Worm (Caenorhabditis elegans) whole organism, early embryonic: ENCODE results near the gene lin-29.

Source experiments
- B0310.2 ChIP-seq: sonication (generic microtip); optimal IDR thresholded peaks from 2 replicates; lab custom pipeline; 2016; ENCODE audit warnings: mild to moderate bottlenecking, missing genetic modification characterization, missing compliant biosample characterization
- F13C5.2 ChIP-seq: sonication (generic microtip); optimal IDR thresholded peaks from 2 replicates; lab custom pipeline; 2017; ENCODE audit warnings: mild to moderate bottlenecking, missing genetic modification characterization, inconsistent platforms, missing compliant biosample characterization
- aly-1 ChIP-seq: sonication (generic microtip); optimal IDR thresholded peaks from 2 replicates; lab custom pipeline; 2016; ENCODE audit warnings: missing genetic modification characterization, missing compliant biosample characterization
- ama-1 ChIP-seq: fragments of 150-350 bp; optimal IDR thresholded peaks from 2 replicates; lab custom pipeline; 2014
- ceh-13 ChIP-seq: fragments of 200-800 bp; sonication (Bioruptor generic); optimal IDR thresholded peaks from 2 replicates; lab custom pipeline; 2018; ENCODE audit warnings: mild to moderate bottlenecking, missing genetic modification characterization, missing compliant biosample characterization
- ceh-36 ChIP-seq: sonication (generic microtip); optimal IDR thresholded peaks from 2 replicates; lab custom pipeline; 2016; ENCODE audit warnings: missing genetic modification characterization, inconsistent platforms, missing compliant biosample characterization
- ets-7 ChIP-seq: sonication (generic microtip); optimal IDR thresholded peaks from 2 replicates; lab custom pipeline; 2016; ENCODE audit warnings: missing genotype, missing genetic modification characterization, missing compliant biosample characterization
- flt-1 ChIP-seq: fragments of 200-800 bp; sonication (Bioruptor generic); IDR thresholded peaks from 2 replicates; pipeline ENCODE4 v1.3.6; 2022; ENCODE audit warnings: missing genetic modification characterization, missing compliant biosample characterization
- hmbx-1 ChIP-seq: sonication (generic microtip); optimal IDR thresholded peaks from 2 replicates; lab custom pipeline; 2016; ENCODE audit warnings: mild to moderate bottlenecking, missing genetic modification characterization, missing compliant biosample characterization
- hmg-4 ChIP-seq: fragments of 200-800 bp; sonication (Bioruptor generic); optimal IDR thresholded peaks from 2 replicates; lab custom pipeline; 2018; ENCODE audit warnings: mild to moderate bottlenecking, missing genetic modification characterization, missing compliant biosample characterization
- hnd-1 ChIP-seq: sonication (generic microtip); optimal IDR thresholded peaks from 2 replicates; lab custom pipeline; 2016; ENCODE audit warnings: missing genetic modification characterization, missing compliant biosample characterization
- pes-1 ChIP-seq: fragments of 200-800 bp; sonication (Bioruptor generic); IDR thresholded peaks from 2 replicates; pipeline ENCODE4 v1.3.6; 2022; ENCODE audit warnings: missing genetic modification reagents, missing genetic modification characterization, missing compliant biosample characterization
- scrt-1 ChIP-seq: fragments of 200-800 bp; sonication (Bioruptor generic); IDR thresholded peaks from 2 replicates; pipeline ENCODE4 v1.3.6; 2022; ENCODE audit warnings: missing genetic modification characterization, missing compliant biosample characterization
- sea-1 ChIP-seq: fragments of 200-800 bp; sonication (Bioruptor generic); conservative IDR thresholded peaks from 2 replicates; pipeline ENCODE4 v1.3.6; 2022; ENCODE audit warnings: missing genetic modification characterization, missing compliant biosample characterization
- tbx-11 ChIP-seq: fragments of 200-800 bp; sonication (Bioruptor generic); IDR thresholded peaks from 2 replicates; pipeline ENCODE4 v1.3.6; 2022; ENCODE audit warnings: missing genetic modification characterization, missing compliant biosample characterization
- tbx-37 ChIP-seq: fragments of 200-800 bp; sonication (Bioruptor generic); conservative IDR thresholded peaks from 2 replicates; pipeline ENCODE4 v1.3.6; 2022; ENCODE audit warnings: missing genetic modification reagents, missing genetic modification characterization, missing compliant biosample characterization
- tra-4 ChIP-seq: sonication (generic microtip); optimal IDR thresholded peaks from 2 replicates; lab custom pipeline; 2017; ENCODE audit warnings: missing genetic modification characterization, missing compliant biosample characterization

Gene lin-29

ce11 chrII:11910569-11910968 lies 24.6 kb downstream of the lin-29 start:
- no peak for TF ChIP-seq F13C5.2 (tag; lab: Kevin White, UChicago)
- TF ChIP-seq pes-1 = no peak
- TF ChIP-seq hmbx-1 = no peak
- TF ChIP-seq ama-1 (lab: Kevin White, UChicago) = no peak
- no peak for TF ChIP-seq B0310.2
- no peak for TF ChIP-seq aly-1 (tag; lab: Kevin White, UChicago)
- TF ChIP-seq ceh-36 (tag; lab: Kevin White, UChicago) = no peak
- TF ChIP-seq hmg-4 (GFP tag; lab: Kevin White, UChicago) = no peak
- TF ChIP-seq scrt-1 = no peak

- TF ChIP-seq sea-1 (GFP tag; lab: Robert Waterston, UW) (no peak), ama-1 (lab: Kevin White, UChicago) (no peak), flt-1 (GFP tag; lab: Robert Waterston, UW) (no peak), hnd-1 (no peak), B0310.2 (no peak), ceh-36 (tag; lab: Kevin White, UChicago) (no peak), scrt-1 (no peak), hmg-4 (GFP tag; lab: Kevin White, UChicago) (no peak), tbx-37 (no peak), F13C5.2 (tag; lab: Kevin White, UChicago) (no peak), tbx-11 (GFP tag; lab: Robert Waterston, UW) (no peak), ceh-13 (no peak), pes-1 (no peak), hmbx-1 (no peak), aly-1 (tag; lab: Kevin White, UChicago) (no peak), ets-7 (tag; lab: Kevin White, UChicago) (no peak), tra-4 (no peak)
Measured at ce11 chrII:11906217-11906616, 28.9 kb downstream of the lin-29 start, which contains the start of gene ZK930.4. Gene ZK930.4, plus strand, starts transcription at chrII:11906517.

ce11 chrII:11905023-11905422 lies 30.1 kb downstream of the lin-29 start:
- TF ChIP-seq scrt-1 (no peak), tbx-37 (no peak), pes-1 (no peak), B0310.2 (no peak), ceh-13 (no peak), tra-4 (no peak), tbx-11 (GFP tag; lab: Robert Waterston, UW) (no peak), hmg-4 (GFP tag; lab: Kevin White, UChicago) (no peak), hnd-1 (no peak), ama-1 (lab: Kevin White, UChicago) (no peak), ets-7 (tag; lab: Kevin White, UChicago) (no peak), ceh-36 (tag; lab: Kevin White, UChicago) (no peak), sea-1 (GFP tag; lab: Robert Waterston, UW) (no peak), flt-1 (GFP tag; lab: Robert Waterston, UW) (no peak)

ce11 chrII:11902203-11902602 lies 32.9 kb downstream of the lin-29 start:
- no peak for TF ChIP-seq pes-1
- TF ChIP-seq hmbx-1 = no peak
- no peak for TF ChIP-seq tbx-37
- TF ChIP-seq aly-1 (tag; lab: Kevin White, UChicago) = no peak
- TF ChIP-seq ceh-36 (tag; lab: Kevin White, UChicago) = no peak
- no peak for TF ChIP-seq ama-1 (lab: Kevin White, UChicago)

- TF ChIP-seq F13C5.2 (tag; lab: Kevin White, UChicago) = no peak
- TF ChIP-seq hnd-1 = no peak
- TF ChIP-seq flt-1 (GFP tag; lab: Robert Waterston, UW) = no peak
- TF ChIP-seq tbx-37 = no peak
- no peak for TF ChIP-seq ceh-36 (tag; lab: Kevin White, UChicago)
Measured at ce11 chrII:11901110-11901509, 34.0 kb downstream of the lin-29 start, which contains the start of gene vab-23. Gene vab-23, minus strand, starts transcription at chrII:11901210.

ce11 chrII:11899761-11900160 lies 35.4 kb downstream of the lin-29 start:
- TF ChIP-seq ceh-36 (tag; lab: Kevin White, UChicago) (peak; percentile 6), sea-1 (GFP tag; lab: Robert Waterston, UW) (no peak), F13C5.2 (tag; lab: Kevin White, UChicago) (no peak)

DNA sequence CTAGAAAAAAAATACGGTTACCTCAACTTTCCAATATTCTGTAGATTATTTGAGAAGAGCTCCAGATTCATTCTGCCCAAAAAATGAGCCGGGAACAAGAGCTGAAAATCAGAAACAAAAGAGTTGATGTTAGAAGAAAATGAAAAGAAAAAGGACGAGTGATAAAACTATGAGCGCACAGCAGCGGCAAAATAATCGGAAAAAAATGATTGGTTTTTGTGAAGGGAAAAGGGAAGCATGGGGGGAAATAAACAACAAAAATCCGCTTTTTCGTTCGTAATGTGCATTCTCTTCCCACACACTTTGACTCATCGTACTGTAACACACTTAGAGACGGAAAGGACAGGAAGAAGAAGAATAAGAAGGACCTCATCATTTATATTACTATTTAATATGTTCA lies 41.8 kb downstream of the lin-29 start, which contains the start of gene ZK930.2:
TSS of gene ZK930.2 (minus strand) at position 101 of the 400 bp plus-strand sequence.
- TF ChIP-seq ama-1 (lab: Kevin White, UChicago) (no peak), ceh-13 (no peak), sea-1 (GFP tag; lab: Robert Waterston, UW) (no peak), hnd-1 (no peak), B0310.2 (no peak), hmbx-1 (no peak), pes-1 (no peak), flt-1 (GFP tag; lab: Robert Waterston, UW) (no peak), hmg-4 (GFP tag; lab: Kevin White, UChicago) (no peak), tra-4 (no peak), aly-1 (tag; lab: Kevin White, UChicago) (no peak), ceh-36 (tag; lab: Kevin White, UChicago) (no peak), ets-7 (tag; lab: Kevin White, UChicago) (no peak)

ce11 chrII:11890596-11890995 lies 44.5 kb downstream of the lin-29 start:
- TF ChIP-seq hnd-1 = no peak
- TF ChIP-seq aly-1 (tag; lab: Kevin White, UChicago) = no peak
- TF ChIP-seq ceh-13 = no peak
- TF ChIP-seq tra-4 = no peak
- TF ChIP-seq ceh-36 (tag; lab: Kevin White, UChicago) = no peak
- no peak for TF ChIP-seq flt-1 (GFP tag; lab: Robert Waterston, UW)
- peak; percentile 78 for TF ChIP-seq hmg-4 (GFP tag; lab: Kevin White, UChicago)
- 0 out of 2 replicates have a peak, but pooled peaks have one; percentile 25 for TF ChIP-seq sea-1 (GFP tag; lab: Robert Waterston, UW)
- TF ChIP-seq tbx-37 = 0 out of 2 replicates have a peak, but pooled peaks have one; percentile 14
- no peak for TF ChIP-seq B0310.2
- no peak for TF ChIP-seq ets-7 (tag; lab: Kevin White, UChicago)
- TF ChIP-seq F13C5.2 (tag; lab: Kevin White, UChicago) = no peak
- peak; percentile 45; the same call in 1 of the 2 replicates for TF ChIP-seq pes-1
